Worm (Caenorhabditis elegans) whole organism, L4 larva: ENCODE results near the gene nhr-88.
A peak's percentile ranks its signal among the peaks of the same experiment; 100 is the strongest.

ENCODE experiments used
- F26F4.8 ChIP-seq: fragments of 200-800 bp; sonication (Bioruptor generic); conservative IDR thresholded peaks from 2 replicates; pipeline ENCODE4 v1.3.6; 2022; ENCODE audit warnings: missing genetic modification characterization, missing compliant biosample characterization
- F37D6.2 ChIP-seq: sonication (generic microtip); optimal IDR thresholded peaks from 2 replicates; lab custom pipeline; 2016; ENCODE audit warnings: mild to moderate bottlenecking, missing genetic modification characterization, missing compliant biosample characterization
- F44E2.7 ChIP-seq: fragments of 200-800 bp; sonication (Bioruptor generic); IDR thresholded peaks from 2 replicates; pipeline ENCODE4 v2.1.2; 2022; ENCODE audit warnings: missing genetic modification characterization, missing compliant biosample characterization
- Y48G9A.11 ChIP-seq: fragments of 200-800 bp; sonication (Bioruptor generic); IDR thresholded peaks from 2 replicates; pipeline ENCODE4 v1.3.6; 2022; ENCODE audit warnings: missing genetic modification reagents, missing genetic modification characterization, missing compliant biosample characterization
- aha-1 ChIP-seq: fragments of 150-350 bp; peaks from one replicate; lab custom pipeline; 2014; ENCODE audit warnings: missing biosample characterization, missing genetic modification characterization
- ama-1 ChIP-seq: fragments of 150-350 bp; optimal IDR thresholded peaks from 2 replicates; lab custom pipeline; 2014; ENCODE audit warnings: inconsistent platforms, mixed read lengths
- attf-4 ChIP-seq: sonication (generic microtip); optimal IDR thresholded peaks from 3 replicates; lab custom pipeline; 2017; ENCODE audit warnings: missing biosample characterization, missing genetic modification characterization
- ceh-20 ChIP-seq: fragments of 200-800 bp; sonication (Bioruptor generic); IDR thresholded peaks from 2 replicates; pipeline ENCODE4 v1.3.6; 2022; ENCODE audit warnings: missing genetic modification reagents, missing genetic modification characterization, missing compliant biosample characterization
- ceh-28 ChIP-seq: fragments of 150-350 bp; optimal IDR thresholded peaks from 2 replicates; lab custom pipeline; 2014; ENCODE audit warnings: missing biosample characterization, missing genetic modification reagents, missing genetic modification characterization
- ceh-62 ChIP-seq: sonication (generic microtip); optimal IDR thresholded peaks from 2 replicates; lab custom pipeline; 2017; ENCODE audit warnings: missing biosample characterization, missing genetic modification characterization
- ces-1 ChIP-seq: fragments of 150-350 bp; sonication (generic microtip); optimal IDR thresholded peaks from 4 replicates; lab custom pipeline; 2014; ENCODE audit warnings: missing biosample characterization, missing genetic modification reagents, missing genetic modification characterization
- ctbp-1 ChIP-seq: fragments of 200-800 bp; sonication (Bioruptor generic); IDR thresholded peaks from 2 replicates; pipeline ENCODE4 v1.3.6; 2022; ENCODE audit warnings: missing genetic modification reagents, missing genetic modification characterization, missing compliant biosample characterization
- daf-12 ChIP-seq: fragments of 150-350 bp; optimal IDR thresholded peaks from 2 replicates; lab custom pipeline; 2014; ENCODE audit warnings: missing biosample characterization, missing genetic modification reagents, missing genetic modification characterization
- daf-8 ChIP-seq: fragments of 200-800 bp; sonication (Bioruptor generic); IDR thresholded peaks from 2 replicates; pipeline ENCODE4 v1.3.6; 2022; ENCODE audit warnings: missing genetic modification characterization, missing compliant biosample characterization
- dve-1 ChIP-seq: sonication (generic microtip); optimal IDR thresholded peaks from 2 replicates; lab custom pipeline; 2017; ENCODE audit warnings: antibody characterized with exemption, mild to moderate bottlenecking, missing genetic modification characterization, missing compliant biosample characterization; ENCODE audit not compliant: insufficient read depth
- egl-43 ChIP-seq: fragments of 200-800 bp; sonication (Bioruptor generic); IDR thresholded peaks from 2 replicates; pipeline ENCODE4 v1.3.6; 2022; ENCODE audit warnings: missing genetic modification reagents, missing genetic modification characterization, missing compliant biosample characterization
- fkh-10 ChIP-seq: fragments of 150-350 bp; optimal IDR thresholded peaks from 2 replicates; lab custom pipeline; 2014; ENCODE audit warnings: missing biosample characterization, missing genetic modification reagents, missing genetic modification characterization
- hlh-11 ChIP-seq: fragments of 200-800 bp; sonication (Bioruptor generic); optimal IDR thresholded peaks from 2 replicates; lab custom pipeline; 2018; ENCODE audit warnings: mild to moderate bottlenecking, missing genetic modification characterization, missing compliant biosample characterization
- hlh-30 ChIP-seq: sonication (generic microtip); optimal IDR thresholded peaks from 2 replicates; lab custom pipeline; 2017; ENCODE audit warnings: antibody characterized with exemption, mild to moderate bottlenecking, missing genetic modification characterization, missing compliant biosample characterization; ENCODE audit not compliant: insufficient read depth
- hmg-1.1 ChIP-seq: fragments of 200-800 bp; sonication (Bioruptor generic); IDR thresholded peaks from 2 replicates; pipeline ENCODE4 v1.3.6; 2022; ENCODE audit warnings: missing genetic modification reagents, missing genetic modification characterization, missing compliant biosample characterization
- lin-13 ChIP-seq: fragments of 150-350 bp; optimal IDR thresholded peaks from 2 replicates; lab custom pipeline; 2014; ENCODE audit warnings: missing biosample characterization, missing genetic modification reagents, missing genetic modification characterization
- lin-29 ChIP-seq: fragments of 200-800 bp; sonication (Bioruptor generic); IDR thresholded peaks from 2 replicates; pipeline ENCODE4 v1.3.6; 2022; ENCODE audit warnings: missing genetic modification reagents, missing genetic modification characterization, missing compliant biosample characterization
- lir-3 ChIP-seq: sonication (generic microtip); optimal IDR thresholded peaks from 2 replicates; lab custom pipeline; 2016; ENCODE audit warnings: mild to moderate bottlenecking, missing genetic modification characterization, missing compliant biosample characterization
- lsy-2 ChIP-seq, 2 experiments: fragments of 150-350 bp in 1 of 2; sonication (generic microtip) in 1 of 2; optimal IDR thresholded peaks; 2 replicates each; lab custom pipeline; 2014 to 2017; ENCODE audit warnings: missing biosample characterization in 2 of 2, missing genetic modification characterization in 2 of 2
- mdl-1 ChIP-seq, 2 experiments: fragments of 150-350 bp in 1 of 2; sonication (generic microtip) in 1 of 2; optimal IDR thresholded peaks; 2 replicates each; lab custom pipeline; 2014 to 2017; ENCODE audit warnings: missing biosample characterization in 2 of 2, missing genetic modification characterization in 2 of 2
- mdt-29 ChIP-seq: fragments of 200-800 bp; sonication (Bioruptor generic); IDR thresholded peaks from 2 replicates; pipeline ENCODE4 v1.3.6; 2022; ENCODE audit warnings: missing genetic modification reagents, missing genetic modification characterization, missing compliant biosample characterization
- nhr-28 ChIP-seq: fragments of 150-350 bp; optimal IDR thresholded peaks from 2 replicates; lab custom pipeline; 2014; ENCODE audit warnings: missing biosample characterization, missing genetic modification characterization
- nhr-42 ChIP-seq: fragments of 200-800 bp; sonication (Bioruptor generic); IDR thresholded peaks from 2 replicates; pipeline ENCODE4 v1.3.6; 2022; ENCODE audit warnings: missing genetic modification characterization, missing compliant biosample characterization
- nhr-48 ChIP-seq: sonication (generic microtip); optimal IDR thresholded peaks from 2 replicates; lab custom pipeline; 2016; ENCODE audit warnings: mild to moderate bottlenecking, missing genetic modification characterization, missing compliant biosample characterization
- nhr-6 ChIP-seq: fragments of 150-350 bp; optimal IDR thresholded peaks from 2 replicates; lab custom pipeline; 2014; ENCODE audit warnings: missing biosample characterization, missing genetic modification characterization
- nhr-77 ChIP-seq: fragments of 150-350 bp; optimal IDR thresholded peaks from 2 replicates; lab custom pipeline; 2014; ENCODE audit warnings: missing biosample characterization, missing genetic modification characterization
- pha-4 ChIP-seq, 2 experiments: fragments of 150-350 bp in 1 of 2; fragments of 200-800 bp in 1 of 2; sonication (Bioruptor generic) in 1 of 2; IDR thresholded peaks in 1 of 2; optimal IDR thresholded peaks in 1 of 2; 2 replicates each; pipeline versions ENCODE4 v1.3.6 to Lab custom; 2014 to 2022; ENCODE audit warnings: missing genetic modification characterization in 2 of 2, missing genetic modification reagents in 2 of 2, missing biosample characterization in 1 of 2, missing compliant biosample characterization in 1 of 2
- rbr-2 ChIP-seq: sonication (generic microtip); optimal IDR thresholded peaks from 2 replicates; lab custom pipeline; 2016; ENCODE audit warnings: missing genotype, missing genetic modification characterization, missing compliant biosample characterization
- sdz-12 ChIP-seq: fragments of 200-800 bp; sonication (Bioruptor generic); optimal IDR thresholded peaks from 2 replicates; lab custom pipeline; 2018; ENCODE audit warnings: mild to moderate bottlenecking, missing genetic modification characterization, missing compliant biosample characterization
- set-16 ChIP-seq: fragments of 200-800 bp; sonication (Bioruptor generic); IDR thresholded peaks from 2 replicates; pipeline ENCODE4 v1.3.6; 2022; ENCODE audit warnings: missing genetic modification reagents, missing genetic modification characterization, missing compliant biosample characterization
- skn-1 ChIP-seq: fragments of 150-350 bp; optimal IDR thresholded peaks from 2 replicates; lab custom pipeline; 2014; ENCODE audit warnings: missing biosample characterization, missing genetic modification characterization
- spr-1 ChIP-seq: sonication (generic microtip); optimal IDR thresholded peaks from 2 replicates; lab custom pipeline; 2016; ENCODE audit warnings: mild to moderate bottlenecking, missing genetic modification characterization, missing compliant biosample characterization
- spr-3 ChIP-seq: fragments of 200-800 bp; sonication (Bioruptor generic); optimal IDR thresholded peaks from 2 replicates; lab custom pipeline; 2018; ENCODE audit warnings: mild to moderate bottlenecking, missing genetic modification characterization, missing compliant biosample characterization
- unc-130 ChIP-seq: sonication (generic microtip); optimal IDR thresholded peaks from 2 replicates; lab custom pipeline; 2016; ENCODE audit warnings: missing genetic modification reagents, missing genetic modification characterization, missing compliant biosample characterization
- zfp-3 ChIP-seq: fragments of 200-800 bp; sonication (Bioruptor generic); conservative IDR thresholded peaks from 2 replicates; pipeline ENCODE4 v1.3.6; 2022; ENCODE audit warnings: missing genetic modification reagents, missing genetic modification characterization, missing compliant biosample characterization

The nhr-88 gene

ce11 chrII:2952629-2953028, 23.8 kb upstream of the nhr-88 start, which contains the start of gene irld-51:
Gene irld-51 (minus strand): TSS chrII:2952729.
- no peak for TF ChIP-seq mdt-29 (GFP tag; lab: Robert Waterston, UW)

- TF ChIP-seq rbr-2 = no peak
- no peak for TF ChIP-seq lin-13
- TF ChIP-seq sdz-12 (GFP tag; lab: Kevin White, UChicago) = no peak
- TF ChIP-seq ceh-28 (tag; lab: Kevin White, UChicago) = no peak
- TF ChIP-seq spr-1 (tag; lab: Kevin White, UChicago) = no peak
- TF ChIP-seq nhr-42 (GFP tag; lab: Robert Waterston, UW) = no peak
- no peak for TF ChIP-seq nhr-48 (tag; lab: Kevin White, UChicago)
- no peak for TF ChIP-seq spr-3 (GFP tag; lab: Kevin White, UChicago)
- no peak for TF ChIP-seq F44E2.7
- TF ChIP-seq Y48G9A.11 (GFP tag; lab: Robert Waterston, UW) = no peak
- TF ChIP-seq ceh-20 (GFP tag; lab: Robert Waterston, UW) = no peak
- TF ChIP-seq ama-1 (lab: Kevin White, UChicago) = no peak
- TF ChIP-seq lir-3 (tag; lab: Kevin White, UChicago) = no peak
Measured at ce11 chrII:2955656-2956115, 20.8 kb upstream of the nhr-88 start, which contains the start of gene irld-48. Gene irld-48 (plus strand): TSS chrII:2956065.

- TF ChIP-seq unc-130 (GFP tag; lab: Kevin White, UChicago) (no peak), nhr-28 (tag; lab: Kevin White, UChicago) (no peak), daf-12 (no peak), skn-1 (tag; lab: Kevin White, UChicago) (no peak), dve-1 (tag; lab: Kevin White, UChicago) (no peak), nhr-77 (tag; lab: Kevin White, UChicago) (no peak)
- TF ChIP-seq, all 104 proteins: peak for 0
Measured at ce11 chrII:2958308-2958707, 18.1 kb upstream of the nhr-88 start, which contains the start of gene srw-60. Gene srw-60 (plus strand): TSS chrII:2958608.

DNA sequence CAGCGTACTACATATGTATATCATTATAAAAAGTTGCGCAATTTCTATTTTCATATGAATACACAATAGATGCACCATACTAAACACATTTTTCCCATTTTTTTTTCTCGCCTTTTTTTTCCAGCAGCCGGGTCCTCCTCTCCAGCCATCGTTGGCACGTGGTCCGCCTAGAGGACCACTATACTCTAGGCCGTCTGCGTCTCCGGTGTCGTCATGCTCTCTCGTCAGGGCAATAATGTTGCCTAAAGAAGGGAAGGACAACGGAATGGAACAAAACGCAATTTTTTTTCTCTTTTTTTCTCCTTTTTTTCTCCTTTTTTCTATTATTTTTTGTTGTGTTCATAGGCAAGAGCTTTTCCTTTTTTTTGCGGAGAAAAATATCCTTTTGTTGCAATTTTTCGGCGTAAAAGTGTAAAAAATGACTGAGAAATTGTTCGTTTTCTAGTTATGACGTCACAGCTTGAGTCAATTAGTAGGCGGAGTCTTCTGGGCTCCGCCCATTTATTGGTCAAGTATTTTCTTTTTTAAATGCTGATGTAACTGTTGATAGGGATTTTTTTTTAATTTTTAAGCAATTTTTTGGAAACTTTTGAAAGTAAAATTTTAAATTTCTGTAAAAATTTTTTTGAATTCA, 13.8 kb upstream of the nhr-88 start:
- no peak for TF ChIP-seq zfp-3 (GFP tag; lab: Robert Waterston, UW)
- peak; percentile 21 for TF ChIP-seq ces-1 (GFP tag; lab: Kevin White, UChicago)
- peak; percentile 55; the same call in 1 of the 2 replicates for TF ChIP-seq hmg-1.1 (GFP tag; lab: Robert Waterston, UW)
- peak; percentile 71 to 95 for TF ChIP-seq mdl-1 (tag; optimal IDR thresholded peaks at IDR 0.05; lab: Kevin White, UChicago)
- TF ChIP-seq attf-4 (tag; lab: Kevin White, UChicago) = no peak
- TF ChIP-seq daf-8 (GFP tag; lab: Robert Waterston, UW) = no peak
- peak; percentile 72 for TF ChIP-seq hlh-30
- peak; percentile 23 for TF ChIP-seq F37D6.2
- TF ChIP-seq egl-43 (GFP tag; lab: Robert Waterston, UW) = 0 out of 2 replicates have a peak, but pooled peaks have one; percentile 32
- TF ChIP-seq lsy-2 (tag; optimal IDR thresholded peaks at IDR 0.05; lab: Kevin White, UChicago) = peak in 1 of 2 experiments; percentile 23
- no peak for TF ChIP-seq lin-29 (GFP tag; lab: Robert Waterston, UW)
- peak; percentile 93 for TF ChIP-seq aha-1 (tag; lab: Kevin White, UChicago)
- TF ChIP-seq ceh-28 (tag; lab: Kevin White, UChicago) = no peak
- TF ChIP-seq fkh-10 (GFP tag; lab: Kevin White, UChicago) = peak; percentile 92
- no peak for TF ChIP-seq pha-4 (GFP tag; IDR thresholded peaks at IDR 0.05; lab: Robert Waterston, UW)
- no peak for TF ChIP-seq pha-4 (tag; optimal IDR thresholded peaks at IDR 0.05; lab: Kevin White, UChicago)
- TF ChIP-seq F26F4.8 (GFP tag; lab: Robert Waterston, UW) = no peak
- no peak for TF ChIP-seq ceh-62 (tag; lab: Kevin White, UChicago)
- TF ChIP-seq set-16 = peak; percentile 24; the same call in 1 of the 2 replicates
- no peak for TF ChIP-seq nhr-6 (tag; lab: Kevin White, UChicago)
- TF ChIP-seq ctbp-1 (GFP tag; lab: Robert Waterston, UW) = peak; percentile 60; the same call in 1 of the 2 replicates
- peak; percentile 18 for TF ChIP-seq hlh-11 (tag; lab: Kevin White, UChicago)
- no peak for TF ChIP-seq nhr-77 (tag; lab: Kevin White, UChicago)
